Worm (Caenorhabditis elegans) whole organism, L3 larva: Measurements from ENCODE around the gene F35H8.1.

Experiments
- R02D3.7 ChIP-seq: fragments of 150-350 bp; optimal IDR thresholded peaks from 2 replicates; lab custom pipeline; 2014; ENCODE audit warnings: missing biosample characterization, missing genetic modification characterization
- aly-2 ChIP-seq: fragments of 150-350 bp; optimal IDR thresholded peaks from 2 replicates; lab custom pipeline; 2014; ENCODE audit warnings: missing biosample characterization, missing genetic modification characterization
- ama-1 ChIP-seq: fragments of 150-350 bp; optimal IDR thresholded peaks from 2 replicates; lab custom pipeline; 2018
- ceh-28 ChIP-seq: fragments of 150-350 bp; optimal IDR thresholded peaks from 2 replicates; lab custom pipeline; 2014; ENCODE audit warnings: missing biosample characterization, missing genetic modification reagents, missing genetic modification characterization
- ceh-82 ChIP-seq: fragments of 150-350 bp; optimal IDR thresholded peaks from 2 replicates; lab custom pipeline; 2014; ENCODE audit warnings: missing biosample characterization, missing genetic modification characterization
- ceh-9 ChIP-seq: sonication (generic microtip); optimal IDR thresholded peaks from 2 replicates; lab custom pipeline; 2018; ENCODE audit warnings: missing biosample characterization, missing genetic modification characterization
- daf-12 ChIP-seq: fragments of 150-350 bp; optimal IDR thresholded peaks from 2 replicates; lab custom pipeline; 2014; ENCODE audit warnings: missing biosample characterization, missing genetic modification reagents, missing genetic modification characterization
- elt-1 ChIP-seq: fragments of 150-350 bp; optimal IDR thresholded peaks from 2 replicates; lab custom pipeline; 2014; ENCODE audit warnings: missing biosample characterization, missing genetic modification characterization
- elt-2 ChIP-seq: sonication (generic microtip); optimal IDR thresholded peaks from 2 replicates; lab custom pipeline; 2016; ENCODE audit warnings: missing genetic modification reagents, mild to moderate bottlenecking, missing genetic modification characterization, missing compliant biosample characterization
- elt-3 ChIP-seq, 3 experiments: fragments of 150-350 bp in 1 of 3; sonication (generic microtip) in 2 of 3; optimal IDR thresholded peaks; 2 replicates in 2 of 3; 4 replicates in 1 of 3; lab custom pipeline; 2014 to 2017; ENCODE audit warnings: missing biosample characterization in 3 of 3, missing genetic modification characterization in 3 of 3
- eor-1 ChIP-seq, 2 experiments: fragments of 150-350 bp; optimal IDR thresholded peaks; 2 replicates each; lab custom pipeline; 2014 to 2018; ENCODE audit warnings: missing biosample characterization in 2 of 2, missing genetic modification characterization in 2 of 2
- fkh-10 ChIP-seq: sonication (generic microtip); optimal IDR thresholded peaks from 2 replicates; lab custom pipeline; 2017; ENCODE audit warnings: missing biosample characterization, missing genetic modification reagents, missing genetic modification characterization
- fkh-2 ChIP-seq: fragments of 150-350 bp; optimal IDR thresholded peaks from 2 replicates; lab custom pipeline; 2014; ENCODE audit warnings: missing biosample characterization, missing genetic modification reagents, missing genetic modification characterization
- fos-1 ChIP-seq: fragments of 150-350 bp; optimal IDR thresholded peaks from 2 replicates; lab custom pipeline; 2014; ENCODE audit warnings: missing biosample characterization, missing genetic modification characterization
- hmg-11 ChIP-seq: sonication (generic microtip); optimal IDR thresholded peaks from 2 replicates; lab custom pipeline; 2016; ENCODE audit warnings: missing genetic modification characterization, missing compliant biosample characterization
- jun-1 ChIP-seq: fragments of 150-350 bp; optimal IDR thresholded peaks from 2 replicates; lab custom pipeline; 2014; ENCODE audit warnings: missing biosample characterization, missing genetic modification reagents, missing genetic modification characterization
- lin-15B ChIP-seq: fragments of 150-350 bp; optimal IDR thresholded peaks from 2 replicates; lab custom pipeline; 2014; ENCODE audit warnings: missing biosample characterization, missing genetic modification characterization
- lin-39 ChIP-seq: fragments of 150-350 bp; optimal IDR thresholded peaks from 2 replicates; lab custom pipeline; 2018; ENCODE audit warnings: missing biosample characterization, missing genetic modification reagents, missing genetic modification characterization
- lsy-12 ChIP-seq: sonication (generic microtip); optimal IDR thresholded peaks from 2 replicates; lab custom pipeline; 2016; ENCODE audit warnings: mild to moderate bottlenecking, missing genetic modification characterization, missing compliant biosample characterization
- mdl-1 ChIP-seq: fragments of 150-350 bp; optimal IDR thresholded peaks from 2 replicates; lab custom pipeline; 2014; ENCODE audit warnings: missing biosample characterization, missing genetic modification characterization
- mml-1 ChIP-seq: fragments of 150-350 bp; sonication (generic microtip); optimal IDR thresholded peaks from 3 replicates; lab custom pipeline; 2014; ENCODE audit warnings: missing biosample characterization, missing genetic modification characterization
- nfya-1 ChIP-seq: sonication (generic microtip); optimal IDR thresholded peaks from 2 replicates; lab custom pipeline; 2017; ENCODE audit warnings: missing genetic modification characterization, mild to moderate bottlenecking, missing compliant biosample characterization, antibody characterized with exemption, moderate library complexity; ENCODE audit not compliant: insufficient read depth
- nhr-11 ChIP-seq: fragments of 150-350 bp; optimal IDR thresholded peaks from 2 replicates; lab custom pipeline; 2014; ENCODE audit warnings: missing biosample characterization, missing genetic modification characterization
- nhr-12 ChIP-seq: fragments of 150-350 bp; optimal IDR thresholded peaks from 2 replicates; lab custom pipeline; 2014; ENCODE audit warnings: missing biosample characterization, missing genetic modification characterization
- nhr-23 ChIP-seq: fragments of 150-350 bp; optimal IDR thresholded peaks from 2 replicates; lab custom pipeline; 2014; ENCODE audit warnings: missing biosample characterization, missing genetic modification reagents, missing genetic modification characterization
- nhr-237 ChIP-seq: fragments of 150-350 bp; optimal IDR thresholded peaks from 2 replicates; lab custom pipeline; 2014; ENCODE audit warnings: missing biosample characterization, missing genetic modification characterization
- nhr-25 ChIP-seq: sonication (generic microtip); optimal IDR thresholded peaks from 2 replicates; lab custom pipeline; 2017; ENCODE audit warnings: missing biosample characterization, missing genetic modification characterization
- nhr-28 ChIP-seq: fragments of 150-350 bp; optimal IDR thresholded peaks from 2 replicates; lab custom pipeline; 2014; ENCODE audit warnings: missing biosample characterization, missing genetic modification characterization
- nhr-43 ChIP-seq: sonication (generic microtip); optimal IDR thresholded peaks from 2 replicates; lab custom pipeline; 2016; ENCODE audit warnings: mild to moderate bottlenecking, missing genetic modification characterization, missing compliant biosample characterization; ENCODE audit not compliant: poor library complexity, severe bottlenecking
- nhr-67 ChIP-seq: fragments of 150-350 bp; optimal IDR thresholded peaks from 2 replicates; lab custom pipeline; 2014; ENCODE audit warnings: missing biosample characterization, missing genetic modification characterization
- nhr-76 ChIP-seq: fragments of 150-350 bp; sonication (generic microtip); optimal IDR thresholded peaks from 5 replicates; lab custom pipeline; 2014; ENCODE audit warnings: missing biosample characterization, missing genetic modification characterization
- nhr-77 ChIP-seq: fragments of 150-350 bp; optimal IDR thresholded peaks from 2 replicates; lab custom pipeline; 2014; ENCODE audit warnings: missing biosample characterization, missing genetic modification characterization
- pha-4 ChIP-seq: fragments of 150-350 bp; optimal IDR thresholded peaks from 2 replicates; lab custom pipeline; 2014; ENCODE audit warnings: missing biosample characterization, missing genetic modification reagents, missing genetic modification characterization
- pqm-1 ChIP-seq: fragments of 150-350 bp; optimal IDR thresholded peaks from 2 replicates; lab custom pipeline; 2017; ENCODE audit warnings: missing biosample characterization, missing genetic modification characterization, inconsistent platforms
- sea-2 ChIP-seq: fragments of 150-350 bp; sonication (generic microtip); optimal IDR thresholded peaks from 4 replicates; lab custom pipeline; 2014; ENCODE audit warnings: missing biosample characterization, missing genetic modification reagents, missing genetic modification characterization
- snpc-4 ChIP-seq: fragments of 150-350 bp; optimal IDR thresholded peaks from 2 replicates; lab custom pipeline; 2014; ENCODE audit warnings: missing biosample characterization, missing genetic modification characterization
- tbx-2 ChIP-seq: sonication (generic microtip); optimal IDR thresholded peaks from 2 replicates; lab custom pipeline; 2016; ENCODE audit warnings: mild to moderate bottlenecking, missing genetic modification characterization, missing compliant biosample characterization
- unc-39 ChIP-seq: sonication (generic microtip); optimal IDR thresholded peaks from 4 replicates; lab custom pipeline; 2017; ENCODE audit warnings: missing biosample characterization, missing genetic modification characterization
- unc-62 ChIP-seq: fragments of 150-350 bp; sonication (generic microtip); optimal IDR thresholded peaks from 4 replicates; lab custom pipeline; 2014; ENCODE audit warnings: missing biosample characterization, missing genetic modification reagents, missing genetic modification characterization
- ztf-4 ChIP-seq: fragments of 150-350 bp; optimal IDR thresholded peaks from 2 replicates; lab custom pipeline; 2014; ENCODE audit warnings: missing biosample characterization, missing genetic modification characterization

The F35H8.1 gene

DNA sequence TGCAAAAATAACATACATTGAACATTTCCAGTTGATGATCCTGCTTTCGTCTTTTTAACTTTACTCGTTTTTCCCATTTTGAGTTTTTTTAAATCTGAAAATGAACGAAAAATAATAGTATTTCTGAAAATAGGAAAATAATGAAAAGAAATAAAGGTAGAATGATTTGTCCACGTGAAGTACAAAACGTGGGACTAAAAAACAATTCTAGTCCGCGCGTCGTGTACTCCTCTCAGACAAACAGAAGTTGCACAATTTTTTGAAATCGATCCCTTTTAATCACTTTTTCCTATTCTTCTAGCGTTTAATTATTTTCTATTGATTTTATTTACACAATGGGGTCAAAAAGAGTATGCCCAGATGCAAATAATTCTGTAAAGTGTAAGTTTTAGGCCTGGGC is 38.0 kb upstream of the F35H8.1 start, which contains the start of the genes E02H1.1 and tag-124:
Gene E02H1.1, minus strand, starts transcription at position 94 of the 400 bp plus-strand sequence.
Gene tag-124, plus strand, starts transcription at position 222 of the 400 bp plus-strand sequence.
- TF ChIP-seq ceh-28 (peak; percentile 15), nhr-25 (tag; lab: Kevin White, UChicago) (peak; percentile 74), sea-2 (GFP tag; lab: Kevin White, UChicago) (no peak), elt-2 (tag; lab: Kevin White, UChicago) (peak; percentile 17), tbx-2 (tag; lab: Kevin White, UChicago) (no peak), pha-4 (tag; lab: Kevin White, UChicago) (peak; percentile 77), daf-12 (no peak), nhr-23 (tag; lab: Kevin White, UChicago) (peak; percentile 87), nhr-28 (no peak), nhr-11 (tag; lab: Kevin White, UChicago) (peak; percentile 34), unc-39 (tag; lab: Kevin White, UChicago) (no peak), eor-1 (tag; optimal IDR thresholded peaks at IDR 0.05; lab: Kevin White, UChicago) (peak in 1 of 2 experiments; percentile 69), hmg-11 (tag; lab: Kevin White, UChicago) (peak; percentile 35), nfya-1 (tag; lab: Kevin White, UChicago) (peak; percentile 72), ztf-4 (tag; lab: Kevin White, UChicago) (no peak), aly-2 (no peak), snpc-4 (tag; lab: Kevin White, UChicago) (peak; percentile 62), nhr-237 (tag; lab: Kevin White, UChicago) (no peak), nhr-43 (peak; percentile 92), lsy-12 (tag; lab: Kevin White, UChicago) (peak; percentile 72), lin-39 (no peak), nhr-76 (tag; lab: Kevin White, UChicago) (no peak), lin-15B (tag; lab: Kevin White, UChicago) (peak; percentile 76), pqm-1 (peak; percentile 21)

DNA sequence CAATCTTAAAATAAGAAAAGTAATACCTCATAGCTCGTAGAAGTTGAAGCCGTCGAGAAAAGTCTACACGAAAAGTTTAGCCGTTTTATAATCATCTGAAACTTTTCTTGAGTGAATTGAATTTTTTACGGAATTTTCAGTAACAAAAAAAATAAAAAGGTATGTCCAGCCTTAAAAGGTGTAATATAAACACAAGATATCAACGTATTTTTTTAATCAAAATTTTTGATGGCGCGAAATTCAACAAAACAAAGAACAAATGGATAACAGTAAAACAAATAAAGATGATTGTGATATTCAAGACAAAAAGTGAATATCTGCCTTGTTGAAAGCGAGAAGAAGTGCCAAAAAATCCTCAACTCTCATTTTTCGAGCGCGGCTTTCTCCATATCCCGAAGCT is 36.6 kb upstream of the F35H8.1 start, which contains the start of gene eral-1:
Gene eral-1, minus strand, starts transcription at position 101 of the 400 bp plus-strand sequence.
- TF ChIP-seq elt-2 (tag; lab: Kevin White, UChicago) (no peak), nhr-28 (no peak), elt-3 (tag; optimal IDR thresholded peaks at IDR 0.05; lab: Kevin White, UChicago) (no peak), ceh-28 (no peak), nhr-11 (tag; lab: Kevin White, UChicago) (no peak), mml-1 (tag; lab: Kevin White, UChicago) (no peak), jun-1 (tag; lab: Kevin White, UChicago) (no peak), nhr-43 (no peak), tbx-2 (tag; lab: Kevin White, UChicago) (no peak), nhr-77 (tag; lab: Kevin White, UChicago) (no peak), nhr-67 (tag; lab: Kevin White, UChicago) (no peak), ama-1 (lab: Kevin White, UChicago) (no peak), ceh-9 (tag; lab: Kevin White, UChicago) (no peak), fkh-10 (GFP tag; lab: Kevin White, UChicago) (no peak), nhr-23 (tag; lab: Kevin White, UChicago) (no peak), nhr-76 (tag; lab: Kevin White, UChicago) (no peak), sea-2 (GFP tag; lab: Kevin White, UChicago) (no peak), mdl-1 (tag; lab: Kevin White, UChicago) (no peak), aly-2 (no peak), fos-1 (no peak)
- TF ChIP-seq, all 47 proteins: peak for 0

- TF ChIP-seq nhr-23 (tag; lab: Kevin White, UChicago) = peak; percentile 57
- TF ChIP-seq ceh-28 = peak; percentile 64
- TF ChIP-seq fkh-2 = no peak
- peak in 1 of 3 experiments; percentile 49 for TF ChIP-seq elt-3 (tag; optimal IDR thresholded peaks at IDR 0.05; lab: Kevin White, UChicago)
- peak; percentile 66 for TF ChIP-seq elt-2 (tag; lab: Kevin White, UChicago)
- peak; percentile 31 for TF ChIP-seq nhr-11 (tag; lab: Kevin White, UChicago)
- peak; percentile 7 for TF ChIP-seq nhr-25 (tag; lab: Kevin White, UChicago)
- no peak for TF ChIP-seq nhr-28
Observed at ce11 chrII:9586734-9587209, 33.7 kb upstream of the F35H8.1 start, which contains the start of gene ugt-58. TSS of gene ugt-58 (minus strand) at chrII:9586784.

DNA sequence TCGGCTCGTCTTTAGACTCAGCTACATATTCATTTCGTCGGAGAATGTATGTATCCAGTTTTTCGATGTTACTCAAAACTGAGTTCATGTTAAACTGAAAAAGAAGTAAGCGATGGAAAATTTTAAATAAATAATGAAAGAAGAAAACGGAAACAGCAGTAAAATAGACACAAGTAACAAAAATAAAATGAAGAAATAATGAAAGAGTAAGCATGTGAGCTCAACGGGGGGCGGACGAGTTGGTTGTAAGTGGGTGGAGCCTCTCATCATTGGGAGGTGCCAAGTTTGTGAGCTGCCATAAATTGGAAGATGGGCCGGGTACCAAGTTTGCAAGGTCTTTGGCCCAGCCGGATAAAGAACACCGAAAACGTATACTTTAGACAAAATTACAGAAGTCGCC is 30.4 kb upstream of the F35H8.1 start, which contains the start of gene wee-1.1:
Gene wee-1.1, minus strand, starts transcription at position 101 of the 400 bp plus-strand sequence.
- no peak for TF ChIP-seq elt-2 (tag; lab: Kevin White, UChicago)
- TF ChIP-seq lin-39 = no peak
- no peak for TF ChIP-seq ceh-28
- TF ChIP-seq nhr-43 = no peak
- TF ChIP-seq fos-1 = no peak
- no peak for TF ChIP-seq nhr-23 (tag; lab: Kevin White, UChicago)
- no peak for TF ChIP-seq pha-4 (tag; lab: Kevin White, UChicago)
- no peak for TF ChIP-seq nhr-28
- TF ChIP-seq ceh-82 (tag; lab: Kevin White, UChicago) = no peak
- TF ChIP-seq lsy-12 (tag; lab: Kevin White, UChicago) = no peak
- TF ChIP-seq elt-1 (tag; lab: Kevin White, UChicago) = no peak
- no peak for TF ChIP-seq sea-2 (GFP tag; lab: Kevin White, UChicago)
- TF ChIP-seq aly-2 = no peak
- no peak for TF ChIP-seq fkh-10 (GFP tag; lab: Kevin White, UChicago)
- no peak for TF ChIP-seq hmg-11 (tag; lab: Kevin White, UChicago)
- TF ChIP-seq unc-62 (GFP tag; lab: Kevin White, UChicago) = no peak
- TF ChIP-seq nhr-12 = no peak
- no peak for TF ChIP-seq R02D3.7 (tag; lab: Kevin White, UChicago)
